Worm (Caenorhabditis elegans): ENCODE results near the gene rsf-1.

rsf-1 gene

DNA sequence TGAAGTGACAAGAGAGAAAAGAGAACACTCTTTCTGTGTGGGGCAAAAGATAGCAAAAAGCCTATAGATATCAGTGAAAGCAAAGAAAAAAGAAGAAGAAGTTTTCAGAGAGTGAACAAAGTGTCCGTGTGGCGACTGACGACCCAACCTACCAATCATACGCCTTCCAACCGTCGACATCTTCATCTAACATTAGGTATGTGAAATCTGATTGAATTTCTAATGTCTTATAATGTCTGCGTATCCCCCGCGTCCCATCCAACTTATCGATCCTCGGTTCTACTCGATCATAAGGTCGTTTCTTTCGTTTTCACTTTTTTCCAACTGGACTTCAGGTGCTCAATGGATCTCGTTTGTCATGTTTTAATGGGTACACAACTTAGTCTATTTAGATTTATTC is 1.1 kb downstream of the rsf-1 start:
- TF ChIP-seq tra-4 (tag; optimal IDR thresholded peaks at IDR 0.05) = no peak
- no peak for TF ChIP-seq hmbx-1 (tag; optimal IDR thresholded peaks at IDR 0.05)
- no peak for TF ChIP-seq ama-1 (optimal IDR thresholded peaks at IDR 0.05)
- no peak for TF ChIP-seq pes-1 (GFP tag; IDR thresholded peaks at IDR 0.05)
- no peak for TF ChIP-seq aly-1 (tag; optimal IDR thresholded peaks at IDR 0.05)
- TF ChIP-seq ets-7 (tag; optimal IDR thresholded peaks at IDR 0.05) = no peak
- no peak for TF ChIP-seq tbx-37 (GFP tag; conservative IDR thresholded peaks at IDR 0.05)
- TF ChIP-seq tbx-11 (GFP tag; IDR thresholded peaks at IDR 0.05) = no peak
- no peak for TF ChIP-seq B0310.2 (tag; optimal IDR thresholded peaks at IDR 0.05)
- TF ChIP-seq ceh-13 (GFP tag; optimal IDR thresholded peaks at IDR 0.05) = no peak
- no peak for TF ChIP-seq flt-1 (GFP tag; IDR thresholded peaks at IDR 0.05)
- TF ChIP-seq sea-1 (GFP tag; conservative IDR thresholded peaks at IDR 0.05) = no peak
- TF ChIP-seq F13C5.2 (tag; optimal IDR thresholded peaks at IDR 0.05) = no peak
- no peak for TF ChIP-seq ceh-36 (tag; optimal IDR thresholded peaks at IDR 0.05)
- no peak for TF ChIP-seq scrt-1 (GFP tag; IDR thresholded peaks at IDR 0.05)
- TF ChIP-seq hmg-4 (GFP tag; optimal IDR thresholded peaks at IDR 0.05) = no peak
- TF ChIP-seq hnd-1 (tag; optimal IDR thresholded peaks at IDR 0.05) = no peak

DNA sequence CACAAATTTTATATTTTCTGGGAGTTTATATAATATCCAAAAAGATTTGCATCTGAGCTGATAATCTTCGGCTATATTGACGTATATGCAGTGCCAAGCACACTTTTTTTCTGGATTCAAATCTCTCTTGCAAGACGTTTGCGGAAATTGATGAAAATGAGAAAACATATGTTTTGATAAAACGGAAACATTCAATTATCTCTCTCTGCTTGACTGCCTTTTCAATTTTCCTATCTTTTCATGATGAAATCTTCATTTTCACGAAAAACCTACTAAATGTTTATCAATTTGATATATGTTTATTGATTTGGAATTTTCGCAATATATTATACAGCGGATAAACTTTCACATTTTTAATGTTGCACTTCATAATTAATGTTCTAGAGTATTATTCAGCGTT is 1.8 kb downstream of the rsf-1 start:
- TF ChIP-seq tbx-37 (GFP tag; conservative IDR thresholded peaks at IDR 0.05) (no peak), scrt-1 (GFP tag; IDR thresholded peaks at IDR 0.05) (no peak)

DNA sequence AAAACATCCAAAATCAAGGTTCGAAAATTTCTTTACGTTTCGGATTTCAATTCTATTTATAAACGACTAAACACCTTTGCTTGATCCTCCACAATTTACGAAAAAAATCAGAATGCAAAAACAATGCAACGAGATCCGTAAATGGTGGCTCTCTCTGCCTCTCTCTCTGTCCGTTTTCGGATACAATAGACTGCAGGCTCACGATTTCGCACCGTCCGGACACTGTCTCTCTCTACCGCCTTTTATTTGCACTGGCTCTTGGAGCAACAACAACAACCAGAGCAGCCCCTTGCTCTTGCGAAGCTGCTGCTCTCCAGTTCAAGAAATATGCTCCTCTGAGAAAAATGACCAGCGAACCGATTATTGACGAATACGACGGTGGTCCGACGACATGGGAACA is 6.0 kb downstream of the rsf-1 start, which contains the start of gene T24F1.7:
Gene T24F1.7 (plus strand): TSS at position 301 of the 400 bp plus-strand sequence.
- TF ChIP-seq ets-7 (tag; optimal IDR thresholded peaks at IDR 0.05) (no peak), hmg-4 (GFP tag; optimal IDR thresholded peaks at IDR 0.05) (no peak), B0310.2 (tag; optimal IDR thresholded peaks at IDR 0.05) (no peak), hnd-1 (tag; optimal IDR thresholded peaks at IDR 0.05) (no peak), tbx-11 (GFP tag; IDR thresholded peaks at IDR 0.05) (no peak), pes-1 (GFP tag; IDR thresholded peaks at IDR 0.05) (no peak), sea-1 (GFP tag; conservative IDR thresholded peaks at IDR 0.05) (no peak), tbx-37 (GFP tag; conservative IDR thresholded peaks at IDR 0.05) (no peak), ceh-36 (tag; optimal IDR thresholded peaks at IDR 0.05) (no peak), F13C5.2 (tag; optimal IDR thresholded peaks at IDR 0.05) (no peak), ama-1 (optimal IDR thresholded peaks at IDR 0.05) (no peak), ceh-13 (GFP tag; optimal IDR thresholded peaks at IDR 0.05) (no peak), hmbx-1 (tag; optimal IDR thresholded peaks at IDR 0.05) (no peak), tra-4 (tag; optimal IDR thresholded peaks at IDR 0.05) (no peak), aly-1 (tag; optimal IDR thresholded peaks at IDR 0.05) (no peak)

DNA sequence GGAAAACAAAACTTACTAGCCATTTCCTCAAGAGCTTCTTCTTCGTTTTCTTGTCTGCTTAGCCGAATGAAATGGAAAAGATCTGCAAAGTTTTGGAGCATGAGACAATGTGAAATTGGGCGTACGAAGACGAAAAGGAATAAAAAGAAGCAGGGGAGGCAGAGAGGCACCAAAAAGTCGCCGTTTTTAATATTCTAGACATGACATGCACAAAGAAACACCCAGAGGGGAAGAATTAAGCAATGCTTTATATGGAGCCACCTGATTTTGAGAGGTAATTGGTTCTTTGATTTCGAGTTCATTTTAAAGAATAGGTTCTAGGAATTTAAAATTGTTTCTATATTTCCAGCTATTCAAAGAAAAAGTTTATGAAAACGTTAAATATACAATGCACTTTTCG is 8.0 kb downstream of the rsf-1 start, which contains the start of gene T24F1.4:
Gene T24F1.4 (minus strand): TSS at position 101 of the 400 bp plus-strand sequence.
- no peak for TF ChIP-seq ets-7 (tag; optimal IDR thresholded peaks at IDR 0.05)
- no peak for TF ChIP-seq flt-1 (GFP tag; IDR thresholded peaks at IDR 0.05)
- no peak for TF ChIP-seq B0310.2 (tag; optimal IDR thresholded peaks at IDR 0.05)
- TF ChIP-seq sea-1 (GFP tag; conservative IDR thresholded peaks at IDR 0.05) = no peak
- no peak for TF ChIP-seq pes-1 (GFP tag; IDR thresholded peaks at IDR 0.05)
- TF ChIP-seq hnd-1 (tag; optimal IDR thresholded peaks at IDR 0.05) = no peak
- TF ChIP-seq ceh-13 (GFP tag; optimal IDR thresholded peaks at IDR 0.05) = no peak
- no peak for TF ChIP-seq ceh-36 (tag; optimal IDR thresholded peaks at IDR 0.05)
- no peak for TF ChIP-seq aly-1 (tag; optimal IDR thresholded peaks at IDR 0.05)
- TF ChIP-seq hmg-4 (GFP tag; optimal IDR thresholded peaks at IDR 0.05) = no peak
- no peak for TF ChIP-seq scrt-1 (GFP tag; IDR thresholded peaks at IDR 0.05)
- TF ChIP-seq tbx-11 (GFP tag; IDR thresholded peaks at IDR 0.05) = no peak
- TF ChIP-seq tra-4 (tag; optimal IDR thresholded peaks at IDR 0.05) = no peak
- no peak for TF ChIP-seq F13C5.2 (tag; optimal IDR thresholded peaks at IDR 0.05)

DNA sequence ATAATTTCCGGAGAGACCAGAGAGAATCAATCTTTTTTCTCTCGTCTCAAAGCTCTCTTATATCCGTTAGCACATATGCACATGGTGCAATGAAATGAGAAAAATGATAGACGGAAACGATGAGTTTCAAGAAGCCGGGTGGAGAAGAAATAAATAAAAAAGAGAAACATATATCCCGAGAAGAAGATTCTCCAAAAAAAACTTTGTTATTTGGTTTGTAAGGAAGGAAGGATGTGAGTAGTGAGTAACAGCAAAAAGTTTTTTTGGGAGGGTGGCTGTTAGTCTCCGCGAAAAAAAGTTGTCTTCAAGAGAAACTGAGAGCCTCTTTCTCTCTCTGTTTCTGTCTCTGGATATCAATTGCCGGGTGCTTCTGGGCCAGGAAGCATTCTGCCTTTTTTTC is 10.5 kb downstream of the rsf-1 start:
- TF ChIP-seq flt-1 (GFP tag; IDR thresholded peaks at IDR 0.05) (no peak), tbx-37 (GFP tag; conservative IDR thresholded peaks at IDR 0.05) (no peak), ets-7 (tag; optimal IDR thresholded peaks at IDR 0.05) (no peak), B0310.2 (tag; optimal IDR thresholded peaks at IDR 0.05) (no peak), hnd-1 (tag; optimal IDR thresholded peaks at IDR 0.05) (no peak), F13C5.2 (tag; optimal IDR thresholded peaks at IDR 0.05) (no peak)

DNA sequence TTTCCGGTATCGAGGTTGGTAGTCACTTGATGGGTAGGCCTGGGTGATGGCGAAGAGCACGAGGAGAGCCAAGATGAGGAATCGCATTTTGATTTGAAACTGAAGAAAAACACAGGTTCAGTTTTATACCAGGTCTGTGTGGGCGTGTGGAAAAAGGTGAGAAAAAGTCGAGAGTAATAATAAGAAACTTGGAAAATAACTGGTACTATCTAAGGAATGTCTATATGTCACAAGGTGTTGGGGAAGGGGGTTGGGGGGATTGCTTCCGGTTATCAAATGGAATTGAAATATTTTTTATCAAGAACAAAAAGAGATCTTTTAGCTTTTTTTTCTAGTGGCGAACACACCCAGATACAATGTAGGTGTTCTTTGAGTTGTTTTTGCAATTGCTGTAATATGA is 13.4 kb downstream of the rsf-1 start, which contains the start of gene nlp-51:
Gene nlp-51 (minus strand): TSS at position 101 of the 400 bp plus-strand sequence.
- TF ChIP-seq flt-1 (GFP tag; IDR thresholded peaks at IDR 0.05) (no peak), ets-7 (tag; optimal IDR thresholded peaks at IDR 0.05) (no peak), hnd-1 (tag; optimal IDR thresholded peaks at IDR 0.05) (no peak), sea-1 (GFP tag; conservative IDR thresholded peaks at IDR 0.05) (no peak), ama-1 (optimal IDR thresholded peaks at IDR 0.05) (no peak)

DNA sequence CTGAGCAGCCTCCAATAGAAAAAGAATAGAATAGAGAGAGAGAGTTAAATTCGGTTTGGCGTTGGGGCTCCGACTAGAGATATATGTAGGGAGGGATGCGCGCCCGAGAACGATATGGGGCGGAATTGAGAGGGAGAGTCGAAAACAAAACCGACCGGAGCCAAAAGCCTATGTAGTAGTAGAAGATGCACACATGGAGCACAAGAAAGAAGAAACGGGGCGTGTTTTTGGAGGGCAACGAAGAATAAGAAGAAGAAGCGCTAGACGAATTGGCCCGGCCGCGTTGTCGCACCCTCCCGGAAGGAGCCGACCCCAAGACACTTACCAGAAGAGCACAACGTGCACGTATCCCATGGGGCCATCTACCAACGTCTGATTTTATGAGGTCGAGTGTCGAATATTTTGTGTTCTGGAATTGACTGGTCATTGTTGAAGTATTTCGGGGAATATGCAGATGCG is 22.9 kb downstream of the rsf-1 start, which contains the start of gene tag-180:
Gene tag-180 (minus strand): TSS at position 409 of the 459 bp plus-strand sequence.
- no peak for TF ChIP-seq sea-1 (GFP tag; conservative IDR thresholded peaks at IDR 0.05)
- no peak for TF ChIP-seq tbx-37 (GFP tag; conservative IDR thresholded peaks at IDR 0.05)
- no peak for TF ChIP-seq ama-1 (optimal IDR thresholded peaks at IDR 0.05)
- no peak for TF ChIP-seq scrt-1 (GFP tag; IDR thresholded peaks at IDR 0.05)
- TF ChIP-seq tbx-11 (GFP tag; IDR thresholded peaks at IDR 0.05) = no peak

DNA sequence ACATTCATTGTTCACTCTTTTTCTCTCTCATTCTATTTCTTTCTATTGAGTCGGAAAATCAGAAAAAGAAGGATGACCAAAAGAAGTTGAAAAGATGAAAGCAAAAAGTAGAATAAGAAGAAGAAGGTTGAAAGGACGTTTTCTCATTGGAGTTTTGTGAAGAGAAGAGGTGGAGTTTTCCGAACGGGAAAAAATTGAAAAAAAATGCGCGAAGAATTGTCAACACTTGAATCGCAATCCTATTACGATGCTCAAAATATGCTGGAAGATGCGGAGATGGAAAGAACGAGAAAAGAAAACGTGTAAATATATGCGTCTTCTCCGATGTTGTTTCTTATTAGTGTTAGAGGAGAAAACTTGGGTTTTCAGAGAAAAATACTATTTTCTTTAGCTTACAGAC is 27.2 kb downstream of the rsf-1 start:
- TF ChIP-seq flt-1 (GFP tag; IDR thresholded peaks at IDR 0.05) (no peak), aly-1 (tag; optimal IDR thresholded peaks at IDR 0.05) (no peak), pes-1 (GFP tag; IDR thresholded peaks at IDR 0.05) (no peak), hnd-1 (tag; optimal IDR thresholded peaks at IDR 0.05) (no peak), scrt-1 (GFP tag; IDR thresholded peaks at IDR 0.05) (no peak), ceh-36 (tag; optimal IDR thresholded peaks at IDR 0.05) (no peak), F13C5.2 (tag; optimal IDR thresholded peaks at IDR 0.05) (no peak), tra-4 (tag; optimal IDR thresholded peaks at IDR 0.05) (no peak), sea-1 (GFP tag; conservative IDR thresholded peaks at IDR 0.05) (no peak), B0310.2 (tag; optimal IDR thresholded peaks at IDR 0.05) (no peak), ceh-13 (GFP tag; optimal IDR thresholded peaks at IDR 0.05) (no peak), ama-1 (optimal IDR thresholded peaks at IDR 0.05) (no peak), hmbx-1 (tag; optimal IDR thresholded peaks at IDR 0.05) (no peak), tbx-37 (GFP tag; conservative IDR thresholded peaks at IDR 0.05) (no peak), hmg-4 (GFP tag; optimal IDR thresholded peaks at IDR 0.05) (no peak), ets-7 (tag; optimal IDR thresholded peaks at IDR 0.05) (no peak)

Measured in whole organism, early embryonic.